Fruit fly (Drosophila melanogaster): ENCODE data around the gene CG15456.
A peak's percentile ranks its signal among the peaks of the same experiment; 100 is the strongest.

CG15456 gene

DNA sequence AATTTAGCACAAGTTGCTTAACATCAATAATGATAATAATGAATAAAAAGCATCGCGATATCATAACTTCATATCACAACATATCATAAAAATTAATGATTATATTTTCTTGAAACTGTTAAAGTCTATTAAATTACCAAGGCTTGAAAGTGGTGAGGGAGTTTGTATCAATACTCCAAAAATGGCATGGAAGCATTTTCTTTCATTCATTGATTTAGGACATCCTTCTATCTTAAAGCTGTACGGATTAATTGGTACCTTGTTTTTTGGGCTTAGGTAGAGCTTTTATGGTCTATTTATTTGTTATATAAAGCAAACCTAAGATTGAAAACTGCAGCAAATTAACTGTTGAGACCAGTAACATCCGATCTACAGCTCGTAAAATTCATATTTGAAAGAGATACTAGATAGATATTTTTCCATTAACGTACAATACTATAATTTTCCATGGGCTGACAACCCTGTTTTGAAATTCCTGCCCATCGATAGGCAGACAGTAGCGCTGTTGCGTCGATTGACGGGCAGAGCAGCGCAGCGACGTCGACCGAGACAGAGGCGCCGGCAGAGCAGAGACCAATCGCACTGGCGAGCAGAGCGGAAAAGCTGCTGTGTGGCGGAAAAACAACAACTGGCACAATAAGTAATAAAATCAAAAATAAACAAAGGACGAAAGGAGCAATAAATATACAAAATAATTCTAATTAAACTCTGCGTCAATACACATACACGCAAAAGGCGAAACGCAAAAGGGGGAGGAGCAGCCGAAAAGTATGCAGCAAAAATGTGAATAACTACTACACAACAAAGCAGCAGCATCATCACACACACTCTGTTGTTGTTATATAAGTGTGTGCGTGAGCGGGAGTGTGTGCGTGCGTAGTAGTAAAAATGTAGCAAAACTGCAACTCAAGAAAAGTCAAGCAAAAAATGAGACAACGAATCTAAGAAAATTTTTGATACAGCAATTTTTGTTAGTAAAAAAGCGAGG lies 6.8 kb upstream of the CG15456 start, which contains the start of gene CG1695 (continued):
- no peak for TF ChIP-seq CG14667 (GFP tag; IDR thresholded peaks at IDR 0.05)
- TF ChIP-seq CG17385 (GFP tag; optimal IDR thresholded peaks at IDR 0.05) = peak; percentile 8
- TF ChIP-seq CG11456 (GFP tag; IDR thresholded peaks at IDR 0.05) = no peak
- no peak for TF ChIP-seq CG43689 (GFP tag; IDR thresholded peaks at IDR 0.05)
- peak; percentile 5 for TF ChIP-seq CG6254 (GFP tag; optimal IDR thresholded peaks at IDR 0.05)
- TF ChIP-seq HLH54F (GFP tag; optimal IDR thresholded peaks at IDR 0.05) = peak; percentile 1
- TF ChIP-seq dmrt99B (tag; optimal IDR thresholded peaks at IDR 0.05) = peak; percentile 26
- TF ChIP-seq MBD-R2 (GFP tag; IDR thresholded peaks at IDR 0.05) = no peak; the same call in 1 of the 2 replicates
- peak; percentile 74 for TF ChIP-seq cg (GFP tag; optimal IDR thresholded peaks at IDR 0.05)
- TF ChIP-seq CoRest (tag; optimal IDR thresholded peaks at IDR 0.05) = peak; percentile 36
- TF ChIP-seq ken (GFP tag; IDR thresholded peaks at IDR 0.05) = no peak
- no peak for TF ChIP-seq ro (GFP tag; IDR thresholded peaks at IDR 0.05)
- TF ChIP-seq lola (GFP tag; optimal IDR thresholded peaks at IDR 0.05) = no peak
- no peak for TF ChIP-seq schlank (tag; optimal IDR thresholded peaks at IDR 0.05)
- no peak for TF ChIP-seq CG5180 (GFP tag; optimal IDR thresholded peaks at IDR 0.05)
- no peak for TF ChIP-seq Asciz (GFP tag; optimal IDR thresholded peaks at IDR 0.05)
- no peak for TF ChIP-seq Neu2 (GFP tag; optimal IDR thresholded peaks at IDR 0.05; ENCODE audit: borderline replicate concordance)
- TF ChIP-seq TFAM (GFP tag; optimal IDR thresholded peaks at IDR 0.05) = no peak
- no peak for TF ChIP-seq kah (GFP tag; optimal IDR thresholded peaks at IDR 0.05)
- no peak for TF ChIP-seq ssp (GFP tag; IDR thresholded peaks at IDR 0.05)
- no peak for TF ChIP-seq CG4730 (GFP tag; IDR thresholded peaks at IDR 0.05)
- TF ChIP-seq gro (GFP tag; optimal IDR thresholded peaks at IDR 0.05) = no peak
- no peak for TF ChIP-seq Poxn (GFP tag; IDR thresholded peaks at IDR 0.05)
- no peak for TF ChIP-seq cas (GFP tag; IDR thresholded peaks at IDR 0.05)
- no peak for TF ChIP-seq unpg (GFP tag; optimal IDR thresholded peaks at IDR 0.05)
- TF ChIP-seq CG15269 (tag; optimal IDR thresholded peaks at IDR 0.05) = peak; percentile 32
- no peak for TF ChIP-seq CG14014 (GFP tag; IDR thresholded peaks at IDR 0.05)
- no peak for TF ChIP-seq lov (optimal IDR thresholded peaks at IDR 0.05)
- TF ChIP-seq lov (GFP tag; IDR thresholded peaks at IDR 0.05) = no peak
- TF ChIP-seq Hand (GFP tag; optimal IDR thresholded peaks at IDR 0.05) = no peak
- TF ChIP-seq CG3847 (GFP tag; IDR thresholded peaks at IDR 0.05) = no peak
- peak; percentile 32 for TF ChIP-seq CG7839 (tag; optimal IDR thresholded peaks at IDR 0.05)
- TF ChIP-seq CG1024 (GFP tag; IDR thresholded peaks at IDR 0.05) = no peak
- TF ChIP-seq CG15073 (GFP tag; optimal IDR thresholded peaks at IDR 0.05) = no peak
- TF ChIP-seq Abd-B (GFP tag; optimal IDR thresholded peaks at IDR 0.05) = peak; percentile 17
- peak; percentile 24 for TF ChIP-seq bab2 (GFP tag; optimal IDR thresholded peaks at IDR 0.05)
- no peak for TF ChIP-seq prd (optimal IDR thresholded peaks at IDR 0.05)
- TF ChIP-seq prd (GFP tag; IDR thresholded peaks at IDR 0.05) = 0 out of 3 replicates have a peak, but pooled peaks have one; percentile 4
- TF ChIP-seq CG7928 (GFP tag; optimal IDR thresholded peaks at IDR 0.05) = no peak
- TF ChIP-seq org-1 (GFP tag; optimal IDR thresholded peaks at IDR 0.05) = no peak
- peak; percentile 29 for TF ChIP-seq CG18599 (GFP tag; optimal IDR thresholded peaks at IDR 0.05)
- no peak for TF ChIP-seq eyg (GFP tag; optimal IDR thresholded peaks at IDR 0.05)
- TF ChIP-seq Gsc (GFP tag; IDR thresholded peaks at IDR 0.05) = no peak
- peak; percentile 18 for TF ChIP-seq CHES-1-like (GFP tag; optimal IDR thresholded peaks at IDR 0.05)
- TF ChIP-seq slou (GFP tag; optimal IDR thresholded peaks at IDR 0.05) = no peak
- no peak for TF ChIP-seq nerfin-2 (GFP tag; IDR thresholded peaks at IDR 0.05; ENCODE audit: partially characterized antibody)
- TF ChIP-seq CG15479 (GFP tag; optimal IDR thresholded peaks at IDR 0.05) = no peak
- TF ChIP-seq CG1647 (GFP tag; optimal IDR thresholded peaks at IDR 0.05) = no peak
- peak; percentile 28 for TF ChIP-seq nmo (GFP tag; optimal IDR thresholded peaks at IDR 0.05)

Measured in whole organism, embryonic.